Worm (Caenorhabditis elegans) whole organism, L4 larva: ENCODE measurements around the gene agt-1.

Experiments
- F10B5.3 ChIP-seq: sonication (generic microtip); optimal IDR thresholded peaks from 2 replicates; lab custom pipeline; 2016; ENCODE audit warnings: mild to moderate bottlenecking, missing genetic modification characterization, missing compliant biosample characterization
- R02D3.7 ChIP-seq: fragments of 150-350 bp; sonication (generic microtip); optimal IDR thresholded peaks from 3 replicates; lab custom pipeline; 2014; ENCODE audit warnings: missing biosample characterization, missing genetic modification characterization
- T20F7.1 ChIP-seq: fragments of 200-800 bp; sonication (Bioruptor generic); optimal IDR thresholded peaks from 2 replicates; lab custom pipeline; 2018; ENCODE audit warnings: mild to moderate bottlenecking, missing genetic modification characterization, missing compliant biosample characterization
- T26A8.4 ChIP-seq: fragments of 200-800 bp; sonication (Bioruptor generic); IDR thresholded peaks from 2 replicates; pipeline ENCODE4 v1.3.6; 2022; ENCODE audit warnings: missing genetic modification characterization, missing compliant biosample characterization
- Y105C5A.15 ChIP-seq: fragments of 200-800 bp; sonication (Bioruptor generic); IDR thresholded peaks from 2 replicates; pipeline ENCODE4 v1.3.6; 2022; ENCODE audit warnings: missing genetic modification characterization, missing compliant biosample characterization
- Y75B8A.6 ChIP-seq: fragments of 200-800 bp; sonication (Bioruptor generic); IDR thresholded peaks from 2 replicates; pipeline ENCODE4 v1.3.6; 2022; ENCODE audit warnings: missing genetic modification reagents, missing genetic modification characterization, missing compliant biosample characterization
- ZK337.2 ChIP-seq: fragments of 200-800 bp; sonication (Bioruptor generic); IDR thresholded peaks from 2 replicates; pipeline ENCODE4 v1.3.6; 2022; ENCODE audit warnings: missing genetic modification reagents, missing genetic modification characterization, missing compliant biosample characterization
- aha-1 ChIP-seq: fragments of 150-350 bp; peaks from one replicate; lab custom pipeline; 2014; ENCODE audit warnings: missing biosample characterization, missing genetic modification characterization
- ceh-20 ChIP-seq: fragments of 200-800 bp; sonication (Bioruptor generic); IDR thresholded peaks from 2 replicates; pipeline ENCODE4 v1.3.6; 2022; ENCODE audit warnings: missing genetic modification reagents, missing genetic modification characterization, missing compliant biosample characterization
- ceh-28 ChIP-seq: fragments of 150-350 bp; optimal IDR thresholded peaks from 2 replicates; lab custom pipeline; 2014; ENCODE audit warnings: missing biosample characterization, missing genetic modification reagents, missing genetic modification characterization
- ceh-32 ChIP-seq: sonication (generic microtip); optimal IDR thresholded peaks from 2 replicates; lab custom pipeline; 2016; ENCODE audit warnings: mild to moderate bottlenecking, missing genetic modification characterization, missing compliant biosample characterization; ENCODE audit not compliant: poor library complexity
- ces-1 ChIP-seq: fragments of 150-350 bp; sonication (generic microtip); optimal IDR thresholded peaks from 4 replicates; lab custom pipeline; 2014; ENCODE audit warnings: missing biosample characterization, missing genetic modification reagents, missing genetic modification characterization
- daf-12 ChIP-seq: fragments of 150-350 bp; optimal IDR thresholded peaks from 2 replicates; lab custom pipeline; 2014; ENCODE audit warnings: missing biosample characterization, missing genetic modification reagents, missing genetic modification characterization
- daf-16 ChIP-seq, 3 experiments: sonication (generic microtip); optimal IDR thresholded peaks; 2 replicates each; lab custom pipeline; 2016 to 2017; ENCODE audit warnings: missing genetic modification characterization in 3 of 3, missing genetic modification reagents in 3 of 3, mild to moderate bottlenecking in 2 of 3, missing compliant biosample characterization in 2 of 3, missing biosample characterization in 1 of 3, moderate library complexity in 1 of 3
- dmd-6 ChIP-seq: fragments of 200-800 bp; sonication (Bioruptor generic); IDR thresholded peaks from 2 replicates; pipeline ENCODE4 v1.3.6; 2022; ENCODE audit warnings: missing genetic modification reagents, missing genetic modification characterization, missing compliant biosample characterization
- dpl-1 ChIP-seq: fragments of 150-350 bp; optimal IDR thresholded peaks from 2 replicates; lab custom pipeline; 2014; ENCODE audit warnings: missing biosample characterization, missing genetic modification reagents, missing genetic modification characterization
- dve-1 ChIP-seq: sonication (generic microtip); optimal IDR thresholded peaks from 2 replicates; lab custom pipeline; 2017; ENCODE audit warnings: antibody characterized with exemption, mild to moderate bottlenecking, missing genetic modification characterization, missing compliant biosample characterization; ENCODE audit not compliant: insufficient read depth
- fkh-10 ChIP-seq: fragments of 150-350 bp; optimal IDR thresholded peaks from 2 replicates; lab custom pipeline; 2014; ENCODE audit warnings: missing biosample characterization, missing genetic modification reagents, missing genetic modification characterization
- fos-1 ChIP-seq: fragments of 150-350 bp; optimal IDR thresholded peaks from 2 replicates; lab custom pipeline; 2014; ENCODE audit warnings: missing biosample characterization, missing genetic modification characterization
- hlh-11 ChIP-seq: fragments of 200-800 bp; sonication (Bioruptor generic); optimal IDR thresholded peaks from 2 replicates; lab custom pipeline; 2018; ENCODE audit warnings: mild to moderate bottlenecking, missing genetic modification characterization, missing compliant biosample characterization
- hlh-30 ChIP-seq: sonication (generic microtip); optimal IDR thresholded peaks from 2 replicates; lab custom pipeline; 2017; ENCODE audit warnings: antibody characterized with exemption, mild to moderate bottlenecking, missing genetic modification characterization, missing compliant biosample characterization; ENCODE audit not compliant: insufficient read depth
- hmg-1.1 ChIP-seq: fragments of 200-800 bp; sonication (Bioruptor generic); IDR thresholded peaks from 2 replicates; pipeline ENCODE4 v1.3.6; 2022; ENCODE audit warnings: missing genetic modification reagents, missing genetic modification characterization, missing compliant biosample characterization
- lim-7 ChIP-seq: fragments of 200-800 bp; sonication (Bioruptor generic); IDR thresholded peaks from 2 replicates; pipeline ENCODE4 v1.3.6; 2022; ENCODE audit warnings: missing genetic modification characterization, missing compliant biosample characterization
- lin-1 ChIP-seq: fragments of 200-800 bp; sonication (Bioruptor generic); IDR thresholded peaks from 2 replicates; pipeline ENCODE4 v1.3.6; 2022; ENCODE audit warnings: missing genetic modification reagents, missing genetic modification characterization, missing compliant biosample characterization
- lin-29 ChIP-seq: fragments of 200-800 bp; sonication (Bioruptor generic); IDR thresholded peaks from 2 replicates; pipeline ENCODE4 v1.3.6; 2022; ENCODE audit warnings: missing genetic modification reagents, missing genetic modification characterization, missing compliant biosample characterization
- lsy-2 ChIP-seq, 2 experiments: fragments of 150-350 bp in 1 of 2; sonication (generic microtip) in 1 of 2; optimal IDR thresholded peaks; 2 replicates each; lab custom pipeline; 2014 to 2017; ENCODE audit warnings: missing biosample characterization in 2 of 2, missing genetic modification characterization in 2 of 2
- madf-9 ChIP-seq: fragments of 200-800 bp; sonication (Bioruptor generic); conservative IDR thresholded peaks from 2 replicates; pipeline ENCODE4 v1.3.6; 2022; ENCODE audit warnings: missing genetic modification reagents, missing genetic modification characterization, missing compliant biosample characterization
- mdl-1 ChIP-seq, 2 experiments: fragments of 150-350 bp in 1 of 2; sonication (generic microtip) in 1 of 2; optimal IDR thresholded peaks; 2 replicates each; lab custom pipeline; 2014 to 2017; ENCODE audit warnings: missing biosample characterization in 2 of 2, missing genetic modification characterization in 2 of 2
- mdt-29 ChIP-seq: fragments of 200-800 bp; sonication (Bioruptor generic); IDR thresholded peaks from 2 replicates; pipeline ENCODE4 v1.3.6; 2022; ENCODE audit warnings: missing genetic modification reagents, missing genetic modification characterization, missing compliant biosample characterization
- mes-2 ChIP-seq: sonication (generic microtip); optimal IDR thresholded peaks from 2 replicates; lab custom pipeline; 2016; ENCODE audit warnings: missing genotype, mild to moderate bottlenecking, missing genetic modification characterization, missing compliant biosample characterization; ENCODE audit not compliant: poor library complexity, severe bottlenecking
- nhr-10 ChIP-seq: fragments of 150-350 bp; optimal IDR thresholded peaks from 2 replicates; lab custom pipeline; 2014; ENCODE audit warnings: missing biosample characterization, missing genetic modification characterization
- nhr-102 ChIP-seq: sonication (generic microtip); optimal IDR thresholded peaks from 2 replicates; lab custom pipeline; 2016; ENCODE audit warnings: mild to moderate bottlenecking, missing genetic modification characterization, moderate library complexity, missing compliant biosample characterization
- nhr-11 ChIP-seq: fragments of 150-350 bp; optimal IDR thresholded peaks from 2 replicates; lab custom pipeline; 2014; ENCODE audit warnings: missing biosample characterization, missing genetic modification characterization
- nhr-28 ChIP-seq: fragments of 150-350 bp; optimal IDR thresholded peaks from 2 replicates; lab custom pipeline; 2014; ENCODE audit warnings: missing biosample characterization, missing genetic modification characterization
- nhr-41 ChIP-seq: fragments of 200-800 bp; sonication (Bioruptor generic); IDR thresholded peaks from 2 replicates; pipeline ENCODE4 v1.3.6; 2022; ENCODE audit warnings: missing genetic modification reagents, missing genetic modification characterization, missing compliant biosample characterization
- nhr-42 ChIP-seq: fragments of 200-800 bp; sonication (Bioruptor generic); IDR thresholded peaks from 2 replicates; pipeline ENCODE4 v1.3.6; 2022; ENCODE audit warnings: missing genetic modification characterization, missing compliant biosample characterization
- nhr-48 ChIP-seq: sonication (generic microtip); optimal IDR thresholded peaks from 2 replicates; lab custom pipeline; 2016; ENCODE audit warnings: mild to moderate bottlenecking, missing genetic modification characterization, missing compliant biosample characterization
- nhr-76 ChIP-seq: fragments of 150-350 bp; optimal IDR thresholded peaks from 2 replicates; lab custom pipeline; 2014; ENCODE audit warnings: missing biosample characterization, missing genetic modification characterization
- nhr-77 ChIP-seq: fragments of 150-350 bp; optimal IDR thresholded peaks from 2 replicates; lab custom pipeline; 2014; ENCODE audit warnings: missing biosample characterization, missing genetic modification characterization
- rbr-2 ChIP-seq: sonication (generic microtip); optimal IDR thresholded peaks from 2 replicates; lab custom pipeline; 2016; ENCODE audit warnings: missing genotype, missing genetic modification characterization, missing compliant biosample characterization
- spr-1 ChIP-seq: sonication (generic microtip); optimal IDR thresholded peaks from 2 replicates; lab custom pipeline; 2016; ENCODE audit warnings: mild to moderate bottlenecking, missing genetic modification characterization, missing compliant biosample characterization
- tag-97 ChIP-seq: fragments of 200-800 bp; sonication (Bioruptor generic); IDR thresholded peaks from 2 replicates; pipeline ENCODE4 v1.3.6; 2022; ENCODE audit warnings: missing genetic modification characterization, missing compliant biosample characterization
- unc-62 ChIP-seq, 3 experiments: fragments of 150-350 bp in 1 of 3; sonication (generic microtip); optimal IDR thresholded peaks in 2 of 3; peaks in 1 of 3; 1 replicate in 1 of 3; 2 replicates in 2 of 3; lab custom pipeline; 2014 to 2017; ENCODE audit warnings: missing biosample characterization in 3 of 3, missing genetic modification characterization in 3 of 3, missing genetic modification reagents in 3 of 3, missing genotype in 1 of 3
- zfp-3 ChIP-seq: fragments of 200-800 bp; sonication (Bioruptor generic); conservative IDR thresholded peaks from 2 replicates; pipeline ENCODE4 v1.3.6; 2022; ENCODE audit warnings: missing genetic modification reagents, missing genetic modification characterization, missing compliant biosample characterization
- ztf-7 ChIP-seq: fragments of 150-350 bp; optimal IDR thresholded peaks from 2 replicates; lab custom pipeline; 2014; ENCODE audit warnings: missing biosample characterization, missing genetic modification characterization

The agt-1 gene

ce11 chrIV:13327064-13327463 lies 42.1 kb downstream of the agt-1 start (continued):
- TF ChIP-seq madf-9 (GFP tag; lab: Robert Waterston, UW) (no peak), nhr-11 (no peak), hlh-11 (tag; lab: Kevin White, UChicago) (peak; percentile 61), nhr-48 (tag; lab: Kevin White, UChicago) (peak; percentile 67)

- TF ChIP-seq ZK337.2 (GFP tag; lab: Robert Waterston, UW) (no peak), unc-62 (GFP tag; optimal IDR thresholded peaks at IDR 0.05 in 1 of 2; lab: Kevin White, UChicago) (peak in 1 of 2 experiments; percentile 92), unc-62 (tag; optimal IDR thresholded peaks at IDR 0.05; lab: Kevin White, UChicago) (no peak), spr-1 (no peak), lim-7 (GFP tag; lab: Robert Waterston, UW) (0 out of 2 replicates have a peak, but pooled peaks have one; percentile 2), mes-2 (no peak)
Observed at ce11 chrIV:13323823-13324359, 45.3 kb downstream of the agt-1 start, which contains the start of gene fat-2. TSS of gene fat-2 (plus strand) at chrIV:13323873.

ce11 chrIV:13322429-13322828 lies 46.8 kb downstream of the agt-1 start:
- TF ChIP-seq nhr-102 (peak; percentile 82), nhr-28 (tag; lab: Kevin White, UChicago) (peak; percentile 94), ceh-32 (tag; lab: Kevin White, UChicago) (no peak), fkh-10 (GFP tag; lab: Kevin White, UChicago) (peak; percentile 7), lin-1 (GFP tag; lab: Robert Waterston, UW) (peak; percentile 87), ceh-28 (tag; lab: Kevin White, UChicago) (no peak), nhr-77 (tag; lab: Kevin White, UChicago) (peak; percentile 81), nhr-48 (tag; lab: Kevin White, UChicago) (peak; percentile 92), F10B5.3 (no peak), nhr-41 (0 out of 2 replicates have a peak, but pooled peaks have one; percentile 11), mdl-1 (tag; optimal IDR thresholded peaks at IDR 0.05; lab: Kevin White, UChicago) (peak in 1 of 2 experiments; percentile 66), ztf-7 (tag; lab: Kevin White, UChicago) (peak; percentile 82), mdt-29 (GFP tag; lab: Robert Waterston, UW) (peak; percentile 91), ces-1 (GFP tag; lab: Kevin White, UChicago) (no peak), R02D3.7 (tag; lab: Kevin White, UChicago) (no peak), daf-16 (GFP tag; optimal IDR thresholded peaks at IDR 0.05; lab: Kevin White, UChicago) (peak; percentile 19 to 20), daf-16 (tag; optimal IDR thresholded peaks at IDR 0.05; lab: Kevin White, UChicago) (peak; percentile 78), fos-1 (tag; lab: Kevin White, UChicago) (no peak), hlh-11 (tag; lab: Kevin White, UChicago) (peak; percentile 96), T20F7.1 (peak; percentile 65), dpl-1 (GFP tag; lab: Kevin White, UChicago) (peak; percentile 36), ceh-20 (peak; percentile 54; the same call in 1 of the 2 replicates), dmd-6 (GFP tag; lab: Robert Waterston, UW) (peak; percentile 95), Y105C5A.15 (GFP tag; lab: Robert Waterston, UW) (0 out of 2 replicates have a peak, but pooled peaks have one; percentile 34), mes-2 (peak; percentile 78), tag-97 (GFP tag; lab: Robert Waterston, UW) (no peak), nhr-10 (peak; percentile 80), lin-29 (GFP tag; lab: Robert Waterston, UW) (no peak), lsy-2 (tag; optimal IDR thresholded peaks at IDR 0.05; lab: Kevin White, UChicago) (peak; percentile 64 to 84), daf-12 (tag; lab: Kevin White, UChicago) (no peak), hmg-1.1 (GFP tag; lab: Robert Waterston, UW) (peak; percentile 49; the same call in 1 of the 2 replicates), nhr-11 (peak; percentile 86), hlh-30 (peak; percentile 88), Y75B8A.6 (GFP tag; lab: Robert Waterston, UW) (no peak), T26A8.4 (GFP tag; lab: Robert Waterston, UW) (peak; percentile 46), rbr-2 (tag; lab: Kevin White, UChicago) (peak; percentile 60), nhr-76 (no peak), zfp-3 (GFP tag; lab: Robert Waterston, UW) (0 out of 2 replicates have a peak, but pooled peaks have one; percentile 54), nhr-42 (GFP tag; lab: Robert Waterston, UW) (no peak), aha-1 (tag; lab: Kevin White, UChicago) (peak; percentile 97), dve-1 (peak; percentile 97)
